Fruit fly (Drosophila melanogaster) Kc167 (cell line): ENCODE data around the gene CG3630.

ENCODE experiments used
- Myc ChIP-seq: fragments of >200 bp; optimal IDR thresholded peaks from 2 replicates; lab custom pipeline; 2017; ENCODE audit warnings: missing external identifiers
- Sin3A ChIP-seq: fragments of >200 bp; optimal IDR thresholded peaks from 2 replicates; lab custom pipeline; 2018; ENCODE audit warnings: missing external identifiers
- h ChIP-seq: fragments of >200 bp; optimal IDR thresholded peaks from 3 replicates; lab custom pipeline; 2018; ENCODE audit warnings: missing external identifiers
- insv ChIP-seq: fragments of >200 bp; optimal IDR thresholded peaks from 3 replicates; lab custom pipeline; 2018; ENCODE audit warnings: missing external identifiers
- psq ChIP-seq: fragments of >200 bp; optimal IDR thresholded peaks from 2 replicates; lab custom pipeline; 2017; ENCODE audit warnings: missing external identifiers
- ttk ChIP-seq: sonication (Bioruptor generic); optimal IDR thresholded peaks from 2 replicates; lab custom pipeline; 2017; ENCODE audit warnings: missing external identifiers

DNA sequence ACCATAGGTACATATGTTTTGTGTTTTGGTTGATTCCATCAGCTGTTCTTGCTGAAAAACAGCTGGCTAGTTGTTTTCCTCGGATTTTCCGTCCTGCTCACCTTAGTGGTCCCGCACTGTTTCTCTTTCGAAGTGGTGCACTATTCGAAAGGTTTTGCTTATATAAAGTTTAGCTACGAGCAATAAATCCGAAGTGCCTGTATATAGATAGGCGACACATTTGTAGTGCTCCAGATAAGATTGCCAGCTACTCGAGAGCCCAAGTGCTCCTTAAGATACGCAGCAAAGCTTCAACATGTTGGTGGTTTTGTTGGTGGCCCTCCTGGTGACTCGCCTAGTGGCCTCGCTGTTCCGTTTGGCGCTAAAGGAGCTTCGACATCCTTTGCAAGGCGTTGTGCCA, 16.8 kb downstream of the CG3630 start, which contains the start of gene Cyp4ae1:
- TF ChIP-seq Myc (lab: Kevin White, UChicago) (no peak), insv (lab: Kevin White, UChicago) (no peak), h (no peak), Sin3A (lab: Kevin White, UChicago) (no peak), ttk (lab: Kevin White, UChicago) (no peak), psq (no peak)
